Fruit fly (Drosophila melanogaster): ENCODE measurements around the gene CG13083.

CG13083 gene

DNA sequence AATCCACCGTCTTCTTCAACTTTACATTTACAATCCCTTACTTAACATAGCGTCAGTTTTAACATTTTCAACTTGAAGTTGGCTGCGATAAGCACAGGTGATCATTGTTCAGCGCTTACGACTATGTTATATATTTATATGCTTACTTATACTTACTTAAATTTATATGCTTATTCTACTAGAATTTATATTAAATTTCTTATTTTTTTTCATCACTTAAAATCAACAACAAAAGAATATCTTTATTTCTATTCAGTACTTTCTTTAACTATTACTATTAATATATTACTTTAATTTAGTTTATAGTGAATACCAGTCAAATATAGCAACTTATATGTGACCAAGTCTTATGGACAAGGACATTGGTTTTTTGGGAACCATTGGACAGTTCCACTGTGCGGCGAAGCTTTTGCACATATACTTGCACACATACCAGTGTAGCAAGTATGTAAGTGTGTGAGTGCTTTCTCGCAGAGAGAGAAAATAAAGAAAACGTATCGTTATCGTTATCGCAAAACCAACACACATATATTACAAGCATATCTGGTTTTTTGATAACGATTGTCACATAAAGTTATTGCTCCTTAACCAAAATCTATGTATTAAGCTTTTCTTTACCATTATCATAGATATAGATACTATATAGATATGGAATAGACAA, 30.0 kb downstream of the CG13083 start, which contains the start of gene Hasp (continued):
- TF ChIP-seq gce (GFP tag; IDR thresholded peaks at IDR 0.05): no peak
- TF ChIP-seq Ravus (GFP tag; IDR thresholded peaks at IDR 0.05): no peak
- peak; percentile 65 for TF ChIP-seq CG18262 (tag; optimal IDR thresholded peaks at IDR 0.05)
- TF ChIP-seq zen (tag; optimal IDR thresholded peaks at IDR 0.05): no peak
- no peak for TF ChIP-seq gsb (GFP tag; IDR thresholded peaks at IDR 0.05)
- no peak for TF ChIP-seq gt (GFP tag; IDR thresholded peaks at IDR 0.05)
- no peak for TF ChIP-seq sr (GFP tag; IDR thresholded peaks at IDR 0.05)
- TF ChIP-seq CG4404 (GFP tag; IDR thresholded peaks at IDR 0.05): no peak
- peak; percentile 53 for TF ChIP-seq CG6254 (GFP tag; optimal IDR thresholded peaks at IDR 0.05)
- TF ChIP-seq CG6683 (GFP tag; optimal IDR thresholded peaks at IDR 0.05): peak; percentile 10
- peak; percentile 23 for TF ChIP-seq CG13894 (tag; optimal IDR thresholded peaks at IDR 0.05)
- TF ChIP-seq CG11456 (GFP tag; IDR thresholded peaks at IDR 0.05): peak; percentile 60; the same call in 2 of the 3 replicates
- no peak for TF ChIP-seq Hr78 (GFP tag; optimal IDR thresholded peaks at IDR 0.05)
- peak; percentile 53; the same call in 1 of the 2 replicates for TF ChIP-seq hbn (GFP tag; IDR thresholded peaks at IDR 0.05; ENCODE audit: partially characterized antibody)
- TF ChIP-seq Hmr (GFP tag; optimal IDR thresholded peaks at IDR 0.05): peak; percentile 43
- no peak for TF ChIP-seq CHES-1-like (GFP tag; optimal IDR thresholded peaks at IDR 0.05)
- TF ChIP-seq D (optimal IDR thresholded peaks at IDR 0.05): no peak
- TF ChIP-seq D (GFP tag; optimal IDR thresholded peaks at IDR 0.05): peak; percentile 44
- no peak for TF ChIP-seq CG18764 (GFP tag; optimal IDR thresholded peaks at IDR 0.05)
- TF ChIP-seq zf30C (GFP tag; optimal IDR thresholded peaks at IDR 0.05): no peak
- TF ChIP-seq z (GFP tag; IDR thresholded peaks at IDR 0.05): no peak
- no peak for TF ChIP-seq twi (tag; optimal IDR thresholded peaks at IDR 0.05)
- TF ChIP-seq CG11093 (GFP tag; IDR thresholded peaks at IDR 0.05): no peak
- TF ChIP-seq Atf3 (GFP tag; optimal IDR thresholded peaks at IDR 0.05): no peak
- no peak for TF ChIP-seq br (optimal IDR thresholded peaks at IDR 0.05)
- no peak for TF ChIP-seq CG7357 (GFP tag; IDR thresholded peaks at IDR 0.05)
- peak; percentile 39; the same call in 1 of the 2 replicates for TF ChIP-seq CG6689 (GFP tag; IDR thresholded peaks at IDR 0.05)
- peak; percentile 75 for TF ChIP-seq Blimp-1 (GFP tag; optimal IDR thresholded peaks at IDR 0.05)
- peak; percentile 65 for TF ChIP-seq CG31441 (GFP tag; IDR thresholded peaks at IDR 0.05)
- no peak for TF ChIP-seq dimm (GFP tag; IDR thresholded peaks at IDR 0.05)
- no peak for TF ChIP-seq ash1 (GFP tag; optimal IDR thresholded peaks at IDR 0.05)
- peak; percentile 29 for TF ChIP-seq CG18619 (GFP tag; optimal IDR thresholded peaks at IDR 0.05)
- TF ChIP-seq CG13624 (GFP tag; optimal IDR thresholded peaks at IDR 0.05): peak; percentile 35
- TF ChIP-seq CG10462 (GFP tag; optimal IDR thresholded peaks at IDR 0.05): no peak
- TF ChIP-seq Dad (GFP tag; optimal IDR thresholded peaks at IDR 0.05): peak; percentile 18
- TF ChIP-seq CG1792 (GFP tag; optimal IDR thresholded peaks at IDR 0.05): no peak
- TF ChIP-seq Kr (GFP tag; optimal IDR thresholded peaks at IDR 0.05): no peak
- TF ChIP-seq knrl (GFP tag; IDR thresholded peaks at IDR 0.05; ENCODE audit: partially characterized antibody): peak; percentile 46; the same call in 2 of the 3 replicates
- no peak for TF ChIP-seq CG8765 (GFP tag; IDR thresholded peaks at IDR 0.05)
- TF ChIP-seq CG11695 (GFP tag; IDR thresholded peaks at IDR 0.05): peak; percentile 48; the same call in 1 of the 3 replicates
- TF ChIP-seq CG32532 (GFP tag; IDR thresholded peaks at IDR 0.05): peak; percentile 75
- peak; percentile 39; the same call in 1 of the 2 replicates for TF ChIP-seq MBD-R2 (GFP tag; IDR thresholded peaks at IDR 0.05)
- TF ChIP-seq CG3995 (GFP tag; optimal IDR thresholded peaks at IDR 0.05): no peak
- peak; percentile 7 for TF ChIP-seq CG1647 (GFP tag; optimal IDR thresholded peaks at IDR 0.05)
- peak; percentile 67 for TF ChIP-seq Meics (GFP tag; optimal IDR thresholded peaks at IDR 0.05)
- TF ChIP-seq so (GFP tag; IDR thresholded peaks at IDR 0.05): 0 out of 3 replicates have a peak, but pooled peaks have one; percentile 13
- no peak for TF ChIP-seq CG8089 (GFP tag; optimal IDR thresholded peaks at IDR 0.05)
- no peak for TF ChIP-seq Taf1 (GFP tag; IDR thresholded peaks at IDR 0.05)
- TF ChIP-seq CG3407 (GFP tag; optimal IDR thresholded peaks at IDR 0.05): no peak
- TF ChIP-seq mld (GFP tag; IDR thresholded peaks at IDR 0.05; ENCODE audit: partially characterized antibody): peak; percentile 92
- peak; percentile 12 for TF ChIP-seq CG6813 (GFP tag; optimal IDR thresholded peaks at IDR 0.05)

Measured in whole organism, embryonic.